Fruit fly (Drosophila melanogaster) whole organism, embryonic: ENCODE results near the gene CG9782.

Experiments
- BtbVII ChIP-seq: fragments of 200-800 bp; sonication (Bioruptor generic); optimal IDR thresholded peaks from 3 replicates; lab custom pipeline; 2017; ENCODE audit warnings: missing biosample characterization, mild to moderate bottlenecking, missing genetic modification characterization
- CG10209 ChIP-seq: fragments of 200-800 bp; sonication (Bioruptor generic); optimal IDR thresholded peaks from 3 replicates; lab custom pipeline; 2017; ENCODE audit warnings: missing biosample characterization, mild to moderate bottlenecking, missing genetic modification characterization, missing genetic modification reagents
- CG10462 ChIP-seq: fragments of 200-800 bp; sonication (Bioruptor generic); optimal IDR thresholded peaks from 2 replicates; lab custom pipeline; 2016; ENCODE audit warnings: missing biosample characterization, missing genetic modification characterization
- CG11085 ChIP-seq: fragments of 200-800 bp; sonication (Bioruptor generic); IDR thresholded peaks from 2 replicates; pipeline ENCODE4 v1.3.6; 2022; ENCODE audit warnings: missing biosample characterization, missing genetic modification characterization
- CG11695 ChIP-seq: fragments of 200-800 bp; sonication (Bioruptor generic); IDR thresholded peaks from 3 replicates; pipeline ENCODE4 v1.3.6; 2022; ENCODE audit warnings: missing biosample characterization, missing genetic modification characterization
- CG12155 ChIP-seq: fragments of 200-800 bp; sonication (Bioruptor generic); optimal IDR thresholded peaks from 3 replicates; lab custom pipeline; 2016; ENCODE audit warnings: missing biosample characterization, missing genetic modification characterization
- CG14014 ChIP-seq: fragments of 200-800 bp; sonication (Bioruptor generic); IDR thresholded peaks from 2 replicates; pipeline ENCODE4 v1.3.6; 2022; ENCODE audit warnings: missing biosample characterization, missing genetic modification characterization
- CG14050 ChIP-seq: fragments of 200-800 bp; sonication (Bioruptor generic); IDR thresholded peaks from 3 replicates; pipeline ENCODE4 v1.3.6; 2022; ENCODE audit warnings: missing biosample characterization, missing genetic modification characterization
- CG17361 ChIP-seq: fragments of 200-800 bp; sonication (Bioruptor generic); IDR thresholded peaks from 3 replicates; pipeline ENCODE4 v1.3.6; 2022; ENCODE audit warnings: missing biosample characterization, missing genetic modification characterization
- CG18262 ChIP-seq: fragments of 200-800 bp; optimal IDR thresholded peaks from 3 replicates; lab custom pipeline; 2019; ENCODE audit warnings: missing biosample characterization, mild to moderate bottlenecking, missing genetic modification characterization, moderate library complexity
- CG4328 ChIP-seq: fragments of 200-800 bp; sonication (Bioruptor generic); optimal IDR thresholded peaks from 3 replicates; lab custom pipeline; 2017; ENCODE audit warnings: missing biosample characterization, missing genetic modification reagents, missing genetic modification characterization
- CG4707 ChIP-seq: fragments of 200-800 bp; sonication (Bioruptor generic); optimal IDR thresholded peaks from 2 replicates; lab custom pipeline; 2018; ENCODE audit warnings: missing biosample characterization, mild to moderate bottlenecking, missing genetic modification characterization, moderate library complexity
- CG5180 ChIP-seq: fragments of 200-800 bp; sonication (Bioruptor generic); optimal IDR thresholded peaks from 3 replicates; lab custom pipeline; 2017; ENCODE audit warnings: missing biosample characterization, missing genetic modification characterization, mild to moderate bottlenecking, moderate library complexity, missing genetic modification reagents
- CG6254 ChIP-seq: fragments of 200-800 bp; sonication (Bioruptor generic); optimal IDR thresholded peaks from 3 replicates; lab custom pipeline; 2017; ENCODE audit warnings: mild to moderate bottlenecking, missing biosample characterization, missing genetic modification reagents, missing genetic modification characterization
- CG7786 ChIP-seq: fragments of 200-800 bp; sonication (Bioruptor generic); optimal IDR thresholded peaks from 2 replicates; lab custom pipeline; 2016; ENCODE audit warnings: missing biosample characterization, missing genetic modification characterization
- CG8924 ChIP-seq: fragments of 200-800 bp; optimal IDR thresholded peaks from 3 replicates; lab custom pipeline; 2019; ENCODE audit warnings: missing biosample characterization, mild to moderate bottlenecking, missing genetic modification characterization, moderate library complexity
- CG8944 ChIP-seq: fragments of 200-800 bp; sonication (Bioruptor generic); optimal IDR thresholded peaks from 3 replicates; lab custom pipeline; 2016; ENCODE audit warnings: missing biosample characterization, missing genetic modification characterization
- Dad ChIP-seq: fragments of 200-800 bp; sonication (Bioruptor generic); optimal IDR thresholded peaks from 3 replicates; lab custom pipeline; 2016; ENCODE audit warnings: missing biosample characterization, missing genetic modification characterization
- Drgx ChIP-seq: fragments of 200-800 bp; sonication (Bioruptor generic); IDR thresholded peaks from 2 replicates; pipeline ENCODE4 v1.3.6; 2022; ENCODE audit warnings: missing biosample characterization, missing genetic modification characterization
- H15 ChIP-seq: fragments of 200-800 bp; sonication (Bioruptor generic); IDR thresholded peaks from 3 replicates; pipeline ENCODE4 v1.3.6; 2022; ENCODE audit warnings: missing biosample characterization, missing genetic modification characterization
- HLH54F ChIP-seq: fragments of 200-800 bp; sonication (Bioruptor generic); optimal IDR thresholded peaks from 3 replicates; lab custom pipeline; 2016; ENCODE audit warnings: missing biosample characterization, missing genetic modification characterization
- Hr78 ChIP-seq, 2 experiments: fragments of 200-800 bp in 1 of 2; fragments of >200 bp in 1 of 2; sonication (Bioruptor generic) in 1 of 2; optimal IDR thresholded peaks; 2 replicates each; lab custom pipeline; 2017 to 2019; ENCODE audit warnings: missing biosample characterization in 2 of 2, missing genetic modification characterization in 2 of 2, mild to moderate bottlenecking in 1 of 2, moderate library complexity in 1 of 2
- MTF-1 ChIP-seq: fragments of 200-800 bp; sonication (Bioruptor generic); optimal IDR thresholded peaks from 2 replicates; lab custom pipeline; 2018; ENCODE audit warnings: missing biosample characterization, mild to moderate bottlenecking, missing genetic modification characterization, borderline replicate concordance
- Meics ChIP-seq: fragments of 200-800 bp; sonication (Bioruptor generic); optimal IDR thresholded peaks from 2 replicates; lab custom pipeline; 2017; ENCODE audit warnings: missing biosample characterization, mild to moderate bottlenecking, missing genetic modification characterization
- Pdp1 ChIP-seq, 2 experiments: fragments of 200-800 bp; sonication (Bioruptor generic); optimal IDR thresholded peaks; 3 replicates each; lab custom pipeline; 2016; ENCODE audit warnings: missing biosample characterization in 2 of 2, missing genetic modification characterization in 2 of 2, mild to moderate bottlenecking in 1 of 2, moderate library complexity in 1 of 2
- Xrp1 ChIP-seq: fragments of 200-800 bp; sonication (Bioruptor generic); IDR thresholded peaks from 2 replicates; pipeline ENCODE4 v1.3.6; 2022; ENCODE audit warnings: missing biosample characterization, missing genetic modification characterization
- ab ChIP-seq: fragments of 200-800 bp; sonication (Bioruptor generic); optimal IDR thresholded peaks from 2 replicates; lab custom pipeline; 2016; ENCODE audit warnings: missing biosample characterization, missing genetic modification characterization
- al ChIP-seq: fragments of 200-800 bp; sonication (Bioruptor generic); IDR thresholded peaks from 2 replicates; pipeline ENCODE4 v1.3.6; 2022; ENCODE audit warnings: missing biosample characterization, missing genetic modification characterization
- ap ChIP-seq: fragments of 200-800 bp; sonication (Bioruptor generic); IDR thresholded peaks from 2 replicates; pipeline ENCODE4 v1.3.6; 2022; ENCODE audit warnings: missing biosample characterization, missing genetic modification characterization
- bowl ChIP-seq: fragments of 200-800 bp; sonication (Bioruptor generic); IDR thresholded peaks from 2 replicates; pipeline ENCODE4 v1.3.6; 2022; ENCODE audit warnings: missing biosample characterization, missing genetic modification characterization
- br ChIP-seq: fragments of >200 bp; optimal IDR thresholded peaks from 2 replicates; lab custom pipeline; 2017
- btn ChIP-seq: fragments of 200-800 bp; sonication (Bioruptor generic); optimal IDR thresholded peaks from 2 replicates; lab custom pipeline; 2016; ENCODE audit warnings: missing biosample characterization, missing genetic modification characterization
- crol ChIP-seq: fragments of 200-800 bp; sonication (Bioruptor generic); IDR thresholded peaks from 2 replicates; pipeline ENCODE4 v1.3.6; 2022; ENCODE audit warnings: missing biosample characterization, missing genetic modification characterization
- eyg ChIP-seq: fragments of 200-800 bp; sonication (Bioruptor generic); optimal IDR thresholded peaks from 3 replicates; lab custom pipeline; 2016; ENCODE audit warnings: missing biosample characterization, missing genetic modification characterization
- gsb-n ChIP-seq: fragments of 200-800 bp; sonication (Bioruptor generic); optimal IDR thresholded peaks from 3 replicates; lab custom pipeline; 2018; ENCODE audit warnings: missing biosample characterization, mild to moderate bottlenecking, missing genetic modification characterization
- hkb ChIP-seq, 2 experiments: fragments of 200-800 bp in 1 of 2; fragments of >200 bp in 1 of 2; sonication (Bioruptor generic) in 1 of 2; IDR thresholded peaks in 1 of 2; optimal IDR thresholded peaks in 1 of 2; 2 replicates each; pipeline versions ENCODE4 v1.3.6 to Lab custom; 2017 to 2022; ENCODE audit warnings: missing biosample characterization in 1 of 2, missing genetic modification characterization in 1 of 2
- lab ChIP-seq: fragments of 200-800 bp; sonication (Bioruptor generic); optimal IDR thresholded peaks from 3 replicates; lab custom pipeline; 2017; ENCODE audit warnings: missing biosample characterization, missing genetic modification characterization, mild to moderate bottlenecking, moderate library complexity, missing genetic modification reagents
- luna ChIP-seq: fragments of 200-800 bp; sonication (Bioruptor generic); optimal IDR thresholded peaks from 2 replicates; lab custom pipeline; 2016; ENCODE audit warnings: missing biosample characterization, missing genetic modification characterization
- nmo ChIP-seq: fragments of 200-800 bp; sonication (Bioruptor generic); optimal IDR thresholded peaks from 2 replicates; lab custom pipeline; 2018; ENCODE audit warnings: missing biosample characterization, mild to moderate bottlenecking, missing genetic modification characterization, moderate library complexity
- prd ChIP-seq, 3 experiments: fragments of >200 bp in 2 of 3; fragments of 200-800 bp in 1 of 3; sonication (Bioruptor generic) in 1 of 3; optimal IDR thresholded peaks in 2 of 3; IDR thresholded peaks in 1 of 3; 2 replicates in 2 of 3; 3 replicates in 1 of 3; pipeline versions ENCODE4 v1.3.6 to Lab custom; 2017 to 2022; ENCODE audit warnings: missing biosample characterization in 1 of 3, missing genetic modification characterization in 1 of 3
- psq ChIP-seq: fragments of 200-800 bp; sonication (Bioruptor generic); optimal IDR thresholded peaks from 2 replicates; lab custom pipeline; 2017; ENCODE audit warnings: missing biosample characterization, missing genetic modification characterization
- sim ChIP-seq: fragments of 200-800 bp; sonication (Bioruptor generic); IDR thresholded peaks from 2 replicates; pipeline ENCODE4 v1.3.6; 2022; ENCODE audit warnings: missing biosample characterization, missing genetic modification characterization
- slbo ChIP-seq: fragments of 200-800 bp; sonication (Bioruptor generic); IDR thresholded peaks from 2 replicates; pipeline ENCODE4 v1.3.6; 2022; ENCODE audit warnings: missing biosample characterization, missing genetic modification characterization
- sug ChIP-seq: fragments of 200-800 bp; optimal IDR thresholded peaks from 2 replicates; lab custom pipeline; 2019; ENCODE audit warnings: missing biosample characterization, mild to moderate bottlenecking, missing genetic modification characterization, moderate library complexity
- tx ChIP-seq: fragments of 200-800 bp; sonication (Bioruptor generic); optimal IDR thresholded peaks from 2 replicates; lab custom pipeline; 2016; ENCODE audit warnings: missing biosample characterization, missing genetic modification characterization
- vfl ChIP-seq: fragments of 200-800 bp; sonication (Bioruptor generic); optimal IDR thresholded peaks from 2 replicates; lab custom pipeline; 2016; ENCODE audit warnings: missing biosample characterization, missing genetic modification characterization
- zen ChIP-seq: fragments of 200-800 bp; sonication (Bioruptor generic); optimal IDR thresholded peaks from 3 replicates; lab custom pipeline; 2018; ENCODE audit warnings: missing biosample characterization, mild to moderate bottlenecking, missing genetic modification characterization, moderate library complexity

Gene CG9782

DNA sequence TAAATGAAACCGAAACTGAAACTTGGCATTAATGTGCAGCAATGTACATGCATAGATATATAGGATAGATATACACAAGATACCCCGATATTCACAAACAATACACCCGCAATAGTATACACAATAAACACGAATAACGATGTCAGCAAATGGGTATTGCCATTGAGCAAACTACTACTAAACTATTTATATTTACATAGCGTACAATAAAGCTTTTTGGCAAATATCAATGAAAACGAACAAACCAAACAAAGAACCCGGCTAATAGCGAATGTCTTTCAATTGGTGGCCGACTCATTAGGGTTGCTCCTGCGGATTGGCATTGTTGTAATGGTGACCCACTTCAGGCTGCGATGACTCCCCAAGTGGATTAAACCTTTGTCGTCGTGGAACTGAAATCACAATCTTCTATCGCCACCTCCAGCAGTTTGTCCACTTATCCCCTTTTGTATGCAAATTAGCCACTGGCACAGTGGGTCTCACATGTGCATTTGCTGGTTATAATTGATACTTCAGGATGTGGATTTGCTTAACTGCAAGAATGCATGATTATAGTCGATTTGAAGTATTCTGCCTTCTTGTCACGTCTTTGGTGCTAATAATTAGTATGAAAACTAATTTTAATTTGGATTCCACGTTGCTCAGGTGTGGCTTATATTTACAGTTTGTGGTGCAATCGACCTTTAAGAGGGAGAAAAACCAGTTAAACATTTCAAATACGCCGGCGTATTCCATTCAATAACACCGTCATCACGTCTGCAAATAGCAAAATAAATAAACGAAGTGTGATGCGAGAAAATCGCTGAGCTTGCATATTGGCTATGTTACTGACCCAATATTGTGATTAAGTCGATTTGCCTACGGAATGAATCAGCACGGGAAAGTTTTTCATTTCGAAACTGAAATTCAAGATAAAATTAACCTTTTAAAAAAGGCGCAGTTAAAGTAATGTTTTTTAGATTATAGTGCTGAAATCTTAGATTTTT is 29.0 kb upstream of the CG9782 start (continued):
- TF ChIP-seq CG5180 (GFP tag; lab: Kevin White, UChicago) (peak; percentile 2), sim (0 out of 2 replicates have a peak, but pooled peaks have one; percentile 14), CG11085 (GFP tag; lab: Robert Waterston, UW) (no peak), tx (no peak), CG10462 (no peak), CG18262 (tag; lab: Kevin White, UChicago) (peak; percentile 34), slbo (GFP tag; lab: Robert Waterston, UW) (peak; percentile 21; the same call in 1 of the 2 replicates), psq (no peak), CG4328 (GFP tag; lab: Kevin White, UChicago) (no peak), bowl (0 out of 2 replicates have a peak, but pooled peaks have one; percentile 30), Hr78 (GFP tag; optimal IDR thresholded peaks at IDR 0.05; lab: Kevin White, UChicago) (peak in 1 of 2 experiments; percentile 30), br (no peak), HLH54F (GFP tag; lab: Kevin White, UChicago) (no peak), btn (no peak), CG12155 (no peak), CG8944 (GFP tag; lab: Kevin White, UChicago) (no peak), BtbVII (GFP tag; lab: Kevin White, UChicago) (peak; percentile 23), CG10209 (no peak), hkb (optimal IDR thresholded peaks at IDR 0.05; lab: Kevin White, UChicago) (no peak), hkb (GFP tag; IDR thresholded peaks at IDR 0.05; lab: Robert Waterston, UW) (no peak), Meics (peak; percentile 22), ab (GFP tag; lab: Kevin White, UChicago) (no peak), Dad (GFP tag; lab: Kevin White, UChicago) (peak; percentile 76), al (GFP tag; lab: Robert Waterston, UW) (no peak), lab (peak; percentile 53), CG17361 (no peak), CG14050 (peak; percentile 75), ap (peak; percentile 69), nmo (peak; percentile 79), Drgx (GFP tag; lab: Robert Waterston, UW) (peak; percentile 63), Pdp1 (GFP tag; optimal IDR thresholded peaks at IDR 0.05; lab: Kevin White, UChicago) (peak; percentile 78 to 83), zen (tag; lab: Kevin White, UChicago) (no peak), prd (optimal IDR thresholded peaks at IDR 0.05; lab: Kevin White, UChicago) (no peak), prd (GFP tag; IDR thresholded peaks at IDR 0.05; lab: Robert Waterston, UW) (peak; percentile 26; the same call in 1 of the 3 replicates), CG8924 (tag; lab: Kevin White, UChicago) (peak; percentile 26), sug (tag; lab: Kevin White, UChicago) (peak; percentile 25), Xrp1 (GFP tag; lab: Robert Waterston, UW) (peak; percentile 66), gsb-n (tag; lab: Kevin White, UChicago) (no peak), MTF-1 (GFP tag; lab: Kevin White, UChicago) (peak; percentile 3), H15 (GFP tag; lab: Robert Waterston, UW) (peak; percentile 64), crol (no peak), CG7786 (GFP tag; lab: Kevin White, UChicago) (no peak), vfl (no peak), CG4707 (GFP tag; lab: Kevin White, UChicago) (peak; percentile 95), CG14014 (GFP tag; lab: Robert Waterston, UW) (peak; percentile 86), CG6254 (GFP tag; lab: Kevin White, UChicago) (no peak), eyg (GFP tag; lab: Kevin White, UChicago) (peak; percentile 36), CG11695 (GFP tag; lab: Robert Waterston, UW) (0 out of 3 replicates have a peak, but pooled peaks have one; percentile 27), luna (peak; percentile 3)
